Fruit fly (Drosophila melanogaster) whole organism, embryonic: ENCODE results near the gene CG5886.

Experiments
- Ada2b ChIP-seq: fragments of 200-800 bp; sonication (Bioruptor generic); IDR thresholded peaks from 2 replicates; pipeline ENCODE4 v1.3.6; 2022; ENCODE audit warnings: missing biosample characterization, missing genetic modification characterization
- B-H1 ChIP-seq: fragments of 200-800 bp; sonication (Bioruptor generic); IDR thresholded peaks from 3 replicates; pipeline ENCODE4 v1.3.6; 2022; ENCODE audit warnings: missing biosample characterization, missing genetic modification characterization
- CG10267 ChIP-seq: fragments of 200-800 bp; sonication (Bioruptor generic); optimal IDR thresholded peaks from 2 replicates; lab custom pipeline; 2018; ENCODE audit warnings: missing biosample characterization, mild to moderate bottlenecking, missing genetic modification characterization, moderate library complexity
- CG10431 ChIP-seq: fragments of 200-800 bp; sonication (Bioruptor generic); optimal IDR thresholded peaks from 3 replicates; lab custom pipeline; 2018; ENCODE audit warnings: missing biosample characterization, mild to moderate bottlenecking, missing genetic modification characterization
- CG10979 ChIP-seq: fragments of 200-800 bp; sonication (Bioruptor generic); optimal IDR thresholded peaks from 2 replicates; lab custom pipeline; 2018; ENCODE audit warnings: missing biosample characterization, mild to moderate bottlenecking, missing genetic modification characterization, moderate library complexity
- CG11504 ChIP-seq: fragments of 200-800 bp; sonication (Bioruptor generic); optimal IDR thresholded peaks from 3 replicates; lab custom pipeline; 2019; ENCODE audit warnings: missing biosample characterization, mild to moderate bottlenecking, missing genetic modification characterization, moderate library complexity
- CG11560 ChIP-seq: fragments of 200-800 bp; sonication (Bioruptor generic); IDR thresholded peaks from 3 replicates; pipeline ENCODE4 v1.3.6; 2022; ENCODE audit warnings: missing biosample characterization, missing genetic modification characterization
- CG13894 ChIP-seq: fragments of 200-800 bp; sonication (Bioruptor generic); optimal IDR thresholded peaks from 3 replicates; lab custom pipeline; 2018; ENCODE audit warnings: missing biosample characterization, mild to moderate bottlenecking, missing genetic modification characterization, moderate library complexity
- CG14050 ChIP-seq: fragments of 200-800 bp; sonication (Bioruptor generic); IDR thresholded peaks from 3 replicates; pipeline ENCODE4 v1.3.6; 2022; ENCODE audit warnings: missing biosample characterization, missing genetic modification characterization
- CG14860 ChIP-seq: fragments of 200-800 bp; sonication (Bioruptor generic); IDR thresholded peaks from 3 replicates; pipeline ENCODE4 v1.3.6; 2022; ENCODE audit warnings: missing biosample characterization, missing genetic modification characterization; ENCODE audit not compliant: partially characterized antibody
- CG16815 ChIP-seq: fragments of 200-800 bp; sonication (Bioruptor generic); optimal IDR thresholded peaks from 3 replicates; lab custom pipeline; 2017; ENCODE audit warnings: missing biosample characterization, mild to moderate bottlenecking, missing genetic modification characterization
- CG18262 ChIP-seq: fragments of 200-800 bp; optimal IDR thresholded peaks from 3 replicates; lab custom pipeline; 2019; ENCODE audit warnings: missing biosample characterization, mild to moderate bottlenecking, missing genetic modification characterization, moderate library complexity
- CG30020 ChIP-seq: fragments of 200-800 bp; optimal IDR thresholded peaks from 2 replicates; lab custom pipeline; 2019; ENCODE audit warnings: missing biosample characterization, mild to moderate bottlenecking, missing genetic modification characterization, moderate library complexity
- CG31224 ChIP-seq: fragments of 200-800 bp; sonication (Bioruptor generic); IDR thresholded peaks from 2 replicates; pipeline ENCODE4 v1.3.6; 2022; ENCODE audit warnings: missing biosample characterization, missing genetic modification characterization
- CG32532 ChIP-seq: fragments of 200-800 bp; sonication (Bioruptor generic); IDR thresholded peaks from 2 replicates; pipeline ENCODE4 v1.3.6; 2022; ENCODE audit warnings: missing biosample characterization, missing genetic modification characterization
- CG3281 ChIP-seq: fragments of 200-800 bp; sonication (Bioruptor generic); optimal IDR thresholded peaks from 3 replicates; lab custom pipeline; 2017; ENCODE audit warnings: missing biosample characterization, mild to moderate bottlenecking, missing genetic modification characterization
- CG3726 ChIP-seq: fragments of 200-800 bp; sonication (Bioruptor generic); IDR thresholded peaks from 3 replicates; pipeline ENCODE4, ENCODE4 v1.3.6; 2022; ENCODE audit warnings: missing biosample characterization, missing genetic modification characterization
- CG43689 ChIP-seq: fragments of 200-800 bp; sonication (Bioruptor generic); IDR thresholded peaks from 2 replicates; pipeline ENCODE4 v1.3.6; 2022; ENCODE audit warnings: missing biosample characterization, missing genetic modification characterization
- CG6689 ChIP-seq: fragments of 200-800 bp; sonication (Bioruptor generic); IDR thresholded peaks from 2 replicates; pipeline ENCODE4 v1.3.6; 2022; ENCODE audit warnings: missing biosample characterization, missing genetic modification characterization
- CG6765 ChIP-seq: fragments of 200-800 bp; sonication (Bioruptor generic); optimal IDR thresholded peaks from 3 replicates; lab custom pipeline; 2017; ENCODE audit warnings: missing biosample characterization, mild to moderate bottlenecking, missing genetic modification characterization
- CG7372 ChIP-seq: fragments of 200-800 bp; sonication (Bioruptor generic); IDR thresholded peaks from 2 replicates; pipeline ENCODE4 v1.3.6; 2022; ENCODE audit warnings: missing biosample characterization, missing genetic modification characterization
- CG7786 ChIP-seq: fragments of 200-800 bp; sonication (Bioruptor generic); optimal IDR thresholded peaks from 2 replicates; lab custom pipeline; 2016; ENCODE audit warnings: missing biosample characterization, missing genetic modification characterization
- Gug ChIP-seq: fragments of 200-800 bp; sonication (Bioruptor generic); IDR thresholded peaks from 4 replicates; pipeline ENCODE4 v1.3.6; 2022; ENCODE audit warnings: missing biosample characterization, missing genetic modification characterization
- MTF-1 ChIP-seq: fragments of 200-800 bp; sonication (Bioruptor generic); optimal IDR thresholded peaks from 2 replicates; lab custom pipeline; 2018; ENCODE audit warnings: missing biosample characterization, mild to moderate bottlenecking, missing genetic modification characterization, borderline replicate concordance
- NC2α ChIP-seq: fragments of 200-800 bp; sonication (Bioruptor generic); optimal IDR thresholded peaks from 2 replicates; lab custom pipeline; 2016; ENCODE audit warnings: missing biosample characterization, missing genetic modification characterization
- NK7.1 ChIP-seq: fragments of 200-800 bp; sonication (Bioruptor generic); optimal IDR thresholded peaks from 3 replicates; lab custom pipeline; 2016; ENCODE audit warnings: missing biosample characterization, missing genetic modification characterization
- Oaz ChIP-seq: fragments of 200-800 bp; sonication (Bioruptor generic); IDR thresholded peaks from 2 replicates; pipeline ENCODE4 v1.3.6; 2022; ENCODE audit warnings: missing biosample characterization, missing genetic modification characterization
- Oli ChIP-seq: fragments of 200-800 bp; sonication (Bioruptor generic); optimal IDR thresholded peaks from 2 replicates; lab custom pipeline; 2018; ENCODE audit warnings: missing biosample characterization, mild to moderate bottlenecking, missing genetic modification characterization, moderate library complexity
- Poxn ChIP-seq: fragments of 200-800 bp; sonication (Bioruptor generic); IDR thresholded peaks from 2 replicates; pipeline ENCODE4 v1.3.6; 2022; ENCODE audit warnings: missing biosample characterization, missing genetic modification characterization
- Usf ChIP-seq: fragments of 200-800 bp; sonication (Bioruptor generic); optimal IDR thresholded peaks from 2 replicates; lab custom pipeline; 2017; ENCODE audit warnings: missing genotype, missing biosample characterization, missing genetic modification characterization
- ara ChIP-seq: fragments of 200-800 bp; sonication (Bioruptor generic); IDR thresholded peaks from 2 replicates; pipeline ENCODE4 v1.3.6; 2022; ENCODE audit warnings: missing biosample characterization, missing genetic modification characterization
- bab2 ChIP-seq: fragments of 200-800 bp; sonication (Bioruptor generic); optimal IDR thresholded peaks from 2 replicates; lab custom pipeline; 2016; ENCODE audit warnings: missing biosample characterization, missing genetic modification characterization
- crc ChIP-seq: fragments of 200-800 bp; sonication (Bioruptor generic); optimal IDR thresholded peaks from 2 replicates; lab custom pipeline; 2016; ENCODE audit warnings: missing biosample characterization, missing genetic modification characterization
- en ChIP-seq: fragments of 200-800 bp; sonication (Bioruptor generic); optimal IDR thresholded peaks from 2 replicates; lab custom pipeline; 2016; ENCODE audit warnings: missing biosample characterization, missing genetic modification characterization
- gce ChIP-seq: fragments of 200-800 bp; sonication (Bioruptor generic); IDR thresholded peaks from 3 replicates; pipeline ENCODE4 v1.3.6; 2022; ENCODE audit warnings: missing biosample characterization, missing genetic modification characterization
- grau ChIP-seq: fragments of 200-800 bp; optimal IDR thresholded peaks from 3 replicates; lab custom pipeline; 2019; ENCODE audit warnings: missing biosample characterization, mild to moderate bottlenecking, missing genetic modification characterization, moderate library complexity
- hb ChIP-seq: fragments of 200-800 bp; sonication (Bioruptor generic); IDR thresholded peaks from 3 replicates; pipeline ENCODE4 v1.3.6; 2022; ENCODE audit warnings: missing biosample characterization, missing genetic modification characterization; ENCODE audit not compliant: partially characterized antibody
- lbe ChIP-seq: fragments of 200-800 bp; sonication (Bioruptor generic); optimal IDR thresholded peaks from 2 replicates; lab custom pipeline; 2016; ENCODE audit warnings: missing biosample characterization, mild to moderate bottlenecking, missing genetic modification characterization
- mam ChIP-seq: fragments of 200-800 bp; sonication (Bioruptor generic); optimal IDR thresholded peaks from 3 replicates; lab custom pipeline; 2016; ENCODE audit warnings: missing biosample characterization, missing genetic modification characterization
- nerfin-1 ChIP-seq: fragments of 200-800 bp; sonication (Bioruptor generic); optimal IDR thresholded peaks from 3 replicates; lab custom pipeline; 2019; ENCODE audit warnings: missing biosample characterization, mild to moderate bottlenecking, missing genetic modification characterization, moderate library complexity
- nerfin-2 ChIP-seq: fragments of 200-800 bp; sonication (Bioruptor generic); IDR thresholded peaks from 2 replicates; pipeline ENCODE4 v1.3.6; 2022; ENCODE audit warnings: missing biosample characterization, missing genetic modification characterization; ENCODE audit not compliant: partially characterized antibody
- pros ChIP-seq: fragments of 200-800 bp; sonication (Bioruptor generic); optimal IDR thresholded peaks from 3 replicates; lab custom pipeline; 2019; ENCODE audit warnings: missing biosample characterization, mild to moderate bottlenecking, missing genetic modification characterization, moderate library complexity
- sc ChIP-seq, 3 experiments: fragments of >200 bp in 2 of 3; fragments of 200-800 bp in 1 of 3; sonication (Bioruptor generic) in 1 of 3; optimal IDR thresholded peaks; 2 replicates in 2 of 3; 3 replicates in 1 of 3; lab custom pipeline; 2017; ENCODE audit warnings: mild to moderate bottlenecking in 1 of 3, missing biosample characterization in 1 of 3, missing genetic modification characterization in 1 of 3, missing genetic modification reagents in 1 of 3
- stwl ChIP-seq: fragments of 200-800 bp; sonication (Bioruptor generic); optimal IDR thresholded peaks from 3 replicates; lab custom pipeline; 2018; ENCODE audit warnings: missing biosample characterization, mild to moderate bottlenecking, missing genetic modification characterization, moderate library complexity
- tio ChIP-seq: fragments of 200-800 bp; sonication (Bioruptor generic); optimal IDR thresholded peaks from 2 replicates; lab custom pipeline; 2017; ENCODE audit warnings: missing biosample characterization, missing genetic modification characterization, inconsistent platforms
- vfl ChIP-seq: fragments of 200-800 bp; sonication (Bioruptor generic); optimal IDR thresholded peaks from 2 replicates; lab custom pipeline; 2016; ENCODE audit warnings: missing biosample characterization, missing genetic modification characterization
- vnd ChIP-seq: fragments of 200-800 bp; sonication (Bioruptor generic); IDR thresholded peaks from 3 replicates; pipeline ENCODE4 v1.3.6; 2022; ENCODE audit warnings: missing biosample characterization, missing genetic modification characterization; ENCODE audit not compliant: partially characterized antibody
- vvl ChIP-seq: fragments of 200-800 bp; sonication (Bioruptor generic); IDR thresholded peaks from 2 replicates; pipeline ENCODE4 v1.3.6; 2022; ENCODE audit warnings: missing biosample characterization, missing genetic modification characterization
- zfh1 ChIP-seq: fragments of 200-800 bp; sonication (Bioruptor generic); IDR thresholded peaks from 3 replicates; pipeline ENCODE4 v1.3.6; 2022; ENCODE audit warnings: missing biosample characterization, missing genetic modification characterization

The CG5886 gene

DNA sequence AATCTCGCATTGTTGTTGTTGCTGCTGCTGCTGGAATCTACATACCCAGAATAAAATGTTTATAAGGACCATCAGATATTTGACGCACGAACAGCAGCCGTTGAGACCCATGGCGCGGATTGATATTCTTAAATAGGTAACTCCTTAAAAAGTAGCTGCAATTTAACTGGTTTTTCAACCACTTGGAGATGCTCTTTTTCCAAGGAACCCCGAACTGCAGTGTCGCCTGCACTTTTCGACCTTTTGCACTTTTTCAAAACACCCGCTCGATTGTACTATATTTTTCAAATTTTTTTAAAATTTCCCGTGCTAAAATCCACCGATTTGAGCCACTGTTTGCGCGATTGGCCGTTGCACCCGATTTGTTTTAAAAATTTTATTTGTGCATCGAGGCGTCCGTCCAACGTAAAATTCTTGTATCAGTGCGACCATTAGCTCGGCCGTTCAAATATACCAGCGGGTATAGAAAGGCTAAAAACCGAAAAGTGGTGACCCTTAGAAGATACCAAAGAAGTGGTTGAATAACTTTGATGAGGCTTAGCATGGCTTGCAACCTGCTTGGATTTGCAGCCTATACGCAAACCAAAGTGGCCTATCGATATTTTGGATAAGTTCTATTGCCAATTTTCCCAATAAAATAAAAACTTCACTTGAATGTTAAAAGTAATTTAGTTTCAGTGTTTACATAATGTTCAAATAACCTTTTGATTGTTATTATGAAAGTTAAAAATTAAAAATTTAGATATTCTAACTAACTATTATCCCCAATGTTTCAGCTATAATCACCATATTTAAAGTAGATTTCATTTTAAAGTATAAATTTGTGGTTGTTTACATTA lies 29.8 kb downstream of the CG5886 start, which contains the start of gene Tsp96F (continued):
- TF ChIP-seq CG14050 = no peak
- no peak for TF ChIP-seq nerfin-2 (GFP tag; lab: Robert Waterston, UW)
- no peak for TF ChIP-seq CG32532 (GFP tag; lab: Robert Waterston, UW)
- TF ChIP-seq CG30020 (tag; lab: Kevin White, UChicago) = no peak
- TF ChIP-seq CG3281 (GFP tag; lab: Kevin White, UChicago) = no peak
- no peak for TF ChIP-seq CG16815 (GFP tag; lab: Kevin White, UChicago)
- no peak for TF ChIP-seq lbe (GFP tag; lab: Kevin White, UChicago)
- TF ChIP-seq pros (GFP tag; lab: Kevin White, UChicago) = no peak
- no peak for TF ChIP-seq gce (GFP tag; lab: Robert Waterston, UW)
- no peak for TF ChIP-seq CG18262 (tag; lab: Kevin White, UChicago)
- TF ChIP-seq CG6689 (GFP tag; lab: Robert Waterston, UW) = no peak
- no peak for TF ChIP-seq crc (GFP tag; lab: Kevin White, UChicago)
- TF ChIP-seq Oli (tag; lab: Kevin White, UChicago) = no peak
- TF ChIP-seq en (GFP tag; lab: Kevin White, UChicago) = no peak
- no peak for TF ChIP-seq sc (optimal IDR thresholded peaks at IDR 0.05; lab: Kevin White, UChicago)
- TF ChIP-seq sc (GFP tag; optimal IDR thresholded peaks at IDR 0.05; lab: Kevin White, UChicago) = no peak
- TF ChIP-seq CG31224 (GFP tag; lab: Robert Waterston, UW) = no peak
- no peak for TF ChIP-seq bab2 (GFP tag; lab: Kevin White, UChicago)
- peak; percentile 32 for TF ChIP-seq CG10267
- no peak for TF ChIP-seq CG6765 (GFP tag; lab: Kevin White, UChicago)
- TF ChIP-seq MTF-1 (GFP tag; lab: Kevin White, UChicago) = peak; percentile 42
- TF ChIP-seq Poxn = no peak
- no peak for TF ChIP-seq CG7372 (GFP tag; lab: Robert Waterston, UW)
- no peak for TF ChIP-seq Usf (GFP tag; lab: Kevin White, UChicago)
- TF ChIP-seq CG14860 (GFP tag; lab: Robert Waterston, UW) = no peak
- no peak for TF ChIP-seq zfh1
- no peak for TF ChIP-seq CG7786
- TF ChIP-seq mam (GFP tag; lab: Kevin White, UChicago) = no peak
- no peak for TF ChIP-seq CG43689 (GFP tag; lab: Robert Waterston, UW)
- no peak for TF ChIP-seq vnd (GFP tag; lab: Robert Waterston, UW)
- TF ChIP-seq CG10431 (GFP tag; lab: Kevin White, UChicago) = peak; percentile 24
- no peak for TF ChIP-seq vfl (GFP tag; lab: Kevin White, UChicago)
- TF ChIP-seq NK7.1 (GFP tag; lab: Kevin White, UChicago) = no peak
- no peak for TF ChIP-seq CG10979 (tag; lab: Kevin White, UChicago)
- TF ChIP-seq nerfin-1 (tag; lab: Kevin White, UChicago) = peak; percentile 16
- no peak for TF ChIP-seq stwl (tag; lab: Kevin White, UChicago)
- TF ChIP-seq CG3726 (GFP tag; lab: Robert Waterston, UW) = no peak
- TF ChIP-seq Ada2b (GFP tag; lab: Robert Waterston, UW) = no peak
- TF ChIP-seq Oaz (GFP tag; lab: Robert Waterston, UW) = no peak
- peak; percentile 30; the same call in 1 of the 2 replicates for TF ChIP-seq vvl
- TF ChIP-seq tio = no peak
- TF ChIP-seq hb = no peak
- TF ChIP-seq ara (GFP tag; lab: Robert Waterston, UW) = no peak
- TF ChIP-seq B-H1 = no peak
- no peak for TF ChIP-seq Gug (GFP tag; lab: Robert Waterston, UW)
- no peak; the same call in 2 of the 3 replicates for TF ChIP-seq CG11560
- no peak for TF ChIP-seq NC2α (GFP tag; lab: Kevin White, UChicago)
- TF ChIP-seq grau = no peak
- TF ChIP-seq CG13894 = no peak
- TF ChIP-seq CG11504 (tag; lab: Kevin White, UChicago) = no peak
